Worm (Caenorhabditis elegans): ENCODE data around the gene C41H7.9.

The C41H7.9 gene

DNA sequence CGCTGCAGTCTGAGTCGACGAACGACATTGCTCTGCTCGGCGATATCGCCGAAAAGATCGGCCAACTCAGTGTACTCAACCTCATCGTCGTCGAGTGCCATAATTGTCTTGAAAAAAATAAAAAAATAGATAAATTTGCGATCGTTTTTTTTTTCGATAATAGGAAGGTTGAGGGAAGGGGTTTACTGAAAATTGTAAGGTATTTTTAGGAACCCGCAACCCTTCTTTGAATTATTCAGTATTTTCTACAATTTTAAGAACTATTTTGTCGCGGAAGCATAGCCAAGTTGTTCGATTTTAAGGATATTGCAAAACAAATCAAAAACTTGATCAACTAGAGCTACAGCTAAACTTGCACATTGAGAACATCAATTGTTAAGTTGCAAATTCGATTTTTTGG, at the start of gene C41H7.9:
TSS of gene C41H7.9 (minus strand) at position 101 of the 400 bp plus-strand sequence.
- TF ChIP-seq irx-1 (tag; optimal IDR thresholded peaks at IDR 0.05) (no peak), lin-15B (tag; optimal IDR thresholded peaks at IDR 0.05) (no peak), unc-30 (tag; optimal IDR thresholded peaks at IDR 0.05) (no peak), ceh-8 (GFP tag; optimal IDR thresholded peaks at IDR 0.05) (no peak), fkh-8 (tag; optimal IDR thresholded peaks at IDR 0.05) (no peak), lsy-2 (tag; optimal IDR thresholded peaks at IDR 0.05) (no peak), mef-2 (tag; optimal IDR thresholded peaks at IDR 0.05) (no peak), lin-14 (GFP tag; optimal IDR thresholded peaks at IDR 0.05) (no peak), efl-3 (GFP tag; optimal IDR thresholded peaks at IDR 0.05) (no peak), skn-1 (tag; optimal IDR thresholded peaks at IDR 0.05) (no peak)

DNA sequence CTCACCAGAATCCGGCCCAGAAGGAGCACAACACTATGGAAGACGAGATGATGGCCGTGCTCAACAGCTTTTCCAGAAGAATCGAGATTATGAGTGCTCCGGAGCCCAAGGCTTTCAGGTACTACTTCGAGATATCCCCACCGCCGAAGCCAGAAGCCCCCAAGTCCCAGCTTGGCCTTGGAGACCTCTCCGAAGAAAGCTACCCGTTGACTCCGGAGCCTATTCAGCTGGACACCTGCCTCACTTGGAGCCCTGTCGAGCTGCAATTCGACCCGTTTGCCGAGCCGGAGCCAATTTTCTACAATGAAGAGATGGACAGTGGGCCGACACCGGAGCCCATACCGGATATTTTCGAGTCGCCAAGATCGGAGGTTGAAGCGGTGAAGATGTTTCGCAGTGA, 49.6 kb upstream of the C41H7.9 start:
- no peak for TF ChIP-seq elt-2 (tag; optimal IDR thresholded peaks at IDR 0.05)
- no peak for TF ChIP-seq sup-37 (GFP tag; optimal IDR thresholded peaks at IDR 0.05)
- no peak for TF ChIP-seq fos-1 (tag; optimal IDR thresholded peaks at IDR 0.05)
- no peak for TF ChIP-seq grh-1 (GFP tag; IDR thresholded peaks at IDR 0.05)
- no peak for TF ChIP-seq blmp-1 (tag; optimal IDR thresholded peaks at IDR 0.05)
- TF ChIP-seq nhr-28 (tag; optimal IDR thresholded peaks at IDR 0.05), result no peak
- TF ChIP-seq ztf-4 (tag; optimal IDR thresholded peaks at IDR 0.05), result no peak
- no peak for TF ChIP-seq nhr-71 (tag; optimal IDR thresholded peaks at IDR 0.05)
- TF ChIP-seq snu-23 (GFP tag; optimal IDR thresholded peaks at IDR 0.05), result no peak
- no peak for TF ChIP-seq hlh-17 (GFP tag; optimal IDR thresholded peaks at IDR 0.05; ENCODE audit: borderline replicate concordance)
- no peak for TF ChIP-seq nhr-19 (GFP tag; conservative IDR thresholded peaks at IDR 0.05)
- no peak for TF ChIP-seq fkh-10 (GFP tag; optimal IDR thresholded peaks at IDR 0.05)
- no peak for TF ChIP-seq nhr-12 (tag; optimal IDR thresholded peaks at IDR 0.05)

DNA sequence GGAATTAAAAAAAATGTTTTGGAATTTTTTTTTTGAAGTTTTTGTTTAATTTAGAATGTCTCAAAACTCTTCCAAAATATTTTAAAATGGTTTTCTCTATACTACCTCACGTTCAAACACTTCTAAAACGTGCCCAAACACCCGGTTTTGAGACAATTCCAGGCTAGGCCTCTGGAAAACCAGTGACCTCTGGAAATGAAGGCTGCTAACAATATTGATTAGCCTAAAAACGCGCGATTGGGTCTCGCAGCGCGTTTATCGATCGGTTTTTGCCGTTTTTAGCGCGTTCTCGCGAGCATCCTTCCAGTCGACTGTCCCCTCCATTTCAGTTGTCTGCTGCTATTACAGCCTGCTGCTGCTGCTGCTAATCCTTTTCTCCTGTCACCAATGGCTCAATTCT, 48.7 kb upstream of the C41H7.9 start, which contains the start of gene Y25C1A.6:
TSS of gene Y25C1A.6 (plus strand) at position 301 of the 400 bp plus-strand sequence.
- TF ChIP-seq lin-13 (GFP tag; optimal IDR thresholded peaks at IDR 0.05), result no peak
- TF ChIP-seq irx-1 (tag; optimal IDR thresholded peaks at IDR 0.05), result no peak
- no peak for TF ChIP-seq ztf-11 (tag; optimal IDR thresholded peaks at IDR 0.05)

DNA sequence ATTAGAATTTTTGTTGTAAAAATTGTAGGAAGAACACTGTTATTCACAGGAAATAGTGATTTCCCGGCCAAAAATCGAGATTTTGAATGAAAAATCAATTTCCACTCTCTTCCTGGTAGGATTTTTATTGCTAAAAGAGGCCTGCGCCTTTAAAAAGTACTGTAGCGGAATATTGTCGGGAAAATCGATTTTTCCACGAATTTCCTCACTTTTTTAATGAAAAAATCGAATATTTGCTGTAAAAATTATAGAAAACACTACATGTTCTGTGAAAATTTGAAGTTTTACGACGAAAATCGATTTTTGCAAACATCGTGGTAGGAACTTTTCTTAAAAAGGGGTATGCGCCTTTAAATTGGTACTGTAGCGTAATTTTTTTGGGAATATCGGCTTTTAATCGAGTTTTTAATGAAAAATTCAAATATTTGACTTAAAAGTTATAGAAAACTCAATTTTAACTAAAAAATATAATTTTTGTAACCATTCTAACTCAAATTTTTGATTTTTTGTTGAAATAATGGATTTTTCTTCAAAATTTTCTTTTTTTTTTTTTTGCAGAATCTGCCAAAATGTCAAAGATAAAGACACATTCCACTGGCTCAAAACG, 44.3 kb upstream of the C41H7.9 start, which contains the start of gene lin-8:
TSS of gene lin-8 (plus strand) at position 557 of the 607 bp plus-strand sequence.
- TF ChIP-seq sptf-1 (tag; optimal IDR thresholded peaks at IDR 0.05) (no peak), snpc-4 (tag; optimal IDR thresholded peaks at IDR 0.05) (no peak), tbx-2 (tag; optimal IDR thresholded peaks at IDR 0.05) (no peak), unc-130 (tag; optimal IDR thresholded peaks at IDR 0.05) (no peak), lin-39 (tag; optimal IDR thresholded peaks at IDR 0.05) (no peak), lsy-2 (tag; optimal IDR thresholded peaks at IDR 0.05) (no peak), dpl-1 (GFP tag; optimal IDR thresholded peaks at IDR 0.05) (no peak), mab-9 (GFP tag; IDR thresholded peaks at IDR 0.05) (no peak), skn-1 (tag; optimal IDR thresholded peaks at IDR 0.05) (no peak), fos-1 (tag; optimal IDR thresholded peaks at IDR 0.05) (no peak), lir-3 (tag; optimal IDR thresholded peaks at IDR 0.05; ENCODE audit: poor library complexity) (no peak), ama-1 (optimal IDR thresholded peaks at IDR 0.05) (no peak), mep-1 (tag; optimal IDR thresholded peaks at IDR 0.05) (no peak), ceh-63 (GFP tag; optimal IDR thresholded peaks at IDR 0.05) (no peak), ceh-8 (GFP tag; optimal IDR thresholded peaks at IDR 0.05) (no peak), vab-15 (tag; optimal IDR thresholded peaks at IDR 0.05) (no peak), aha-1 (tag; optimal IDR thresholded peaks at IDR 0.05) (no peak)
